Worm (Caenorhabditis elegans): Measurements from ENCODE around the gene coa-3.
A peak's percentile ranks its signal among the peaks of the same experiment; 100 is the strongest.

Gene coa-3

ce11 chrII:4612694-4613093 lies 10.3 kb upstream of the coa-3 start, which contains the start of gene pqn-35:
Gene pqn-35, plus strand, starts transcription at chrII:4612994.
- TF ChIP-seq lin-11 (tag; optimal IDR thresholded peaks at IDR 0.05), result no peak
- no peak for TF ChIP-seq lsy-2 (tag; optimal IDR thresholded peaks at IDR 0.05)
- TF ChIP-seq mab-5 (tag; optimal IDR thresholded peaks at IDR 0.05), result no peak
- no peak for TF ChIP-seq nhr-11 (tag; optimal IDR thresholded peaks at IDR 0.05)
- TF ChIP-seq blmp-1 (tag; optimal IDR thresholded peaks at IDR 0.05; ENCODE audit: insufficient read depth), result no peak
- TF ChIP-seq sma-3 (GFP tag; optimal IDR thresholded peaks at IDR 0.05), result no peak
- TF ChIP-seq sem-4 (tag; optimal IDR thresholded peaks at IDR 0.05), result no peak
- TF ChIP-seq peb-1 (tag; optimal IDR thresholded peaks at IDR 0.05), result no peak
- no peak for TF ChIP-seq skn-1 (tag; optimal IDR thresholded peaks at IDR 0.05)
- no peak for TF ChIP-seq zag-1 (tag; optimal IDR thresholded peaks at IDR 0.05)
- TF ChIP-seq mdl-1 (tag; optimal IDR thresholded peaks at IDR 0.05), result no peak
- TF ChIP-seq nhr-12 (tag; optimal IDR thresholded peaks at IDR 0.05), result no peak
- TF ChIP-seq crh-2 (tag; optimal IDR thresholded peaks at IDR 0.05), result no peak
- TF ChIP-seq nhr-237 (tag; optimal IDR thresholded peaks at IDR 0.05), result no peak

DNA sequence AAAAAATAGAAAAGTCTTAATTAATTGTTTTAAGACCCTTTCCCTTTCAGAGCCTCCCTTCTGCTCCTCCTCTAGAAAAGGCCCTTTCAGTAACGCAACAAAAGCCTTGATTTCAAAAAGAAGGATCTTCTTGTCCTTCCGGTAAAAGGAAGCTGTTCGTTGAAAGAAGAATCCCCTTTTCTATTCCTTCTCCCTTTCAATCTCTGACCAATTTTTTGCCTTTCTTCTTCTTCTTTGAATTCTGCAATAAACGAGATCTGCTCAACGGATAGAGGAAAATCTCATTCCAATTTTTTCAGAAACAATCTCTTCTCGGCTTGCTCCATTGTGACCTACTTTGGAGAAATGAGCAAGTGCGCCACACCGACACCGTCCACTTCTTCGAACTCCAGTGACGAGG lies 5.6 kb upstream of the coa-3 start, which contains the start of gene F35D11.3:
Gene F35D11.3, plus strand, starts transcription at position 300 of the 400 bp plus-strand sequence.
- TF ChIP-seq ceh-82 (tag; optimal IDR thresholded peaks at IDR 0.05) (no peak), lin-13 (GFP tag; optimal IDR thresholded peaks at IDR 0.05) (no peak)

- TF ChIP-seq C34F6.9 (tag; optimal IDR thresholded peaks at IDR 0.05), result peak; percentile 32
- TF ChIP-seq gmeb-1 (tag; optimal IDR thresholded peaks at IDR 0.05), result no peak
- TF ChIP-seq fos-1 (tag; optimal IDR thresholded peaks at IDR 0.05), result peak; percentile 26
- no peak for TF ChIP-seq ceh-16 (tag; optimal IDR thresholded peaks at IDR 0.05)
- no peak for TF ChIP-seq sem-4 (tag; optimal IDR thresholded peaks at IDR 0.05)
- TF ChIP-seq nhr-6 (tag; optimal IDR thresholded peaks at IDR 0.05), result no peak
- no peak for TF ChIP-seq nhr-237 (tag; optimal IDR thresholded peaks at IDR 0.05)
- peak; percentile 23 for TF ChIP-seq crh-2 (tag; optimal IDR thresholded peaks at IDR 0.05)
These were observed 4.4 kb upstream of the coa-3 start for ce11 chrII:4606687-4607297.

DNA sequence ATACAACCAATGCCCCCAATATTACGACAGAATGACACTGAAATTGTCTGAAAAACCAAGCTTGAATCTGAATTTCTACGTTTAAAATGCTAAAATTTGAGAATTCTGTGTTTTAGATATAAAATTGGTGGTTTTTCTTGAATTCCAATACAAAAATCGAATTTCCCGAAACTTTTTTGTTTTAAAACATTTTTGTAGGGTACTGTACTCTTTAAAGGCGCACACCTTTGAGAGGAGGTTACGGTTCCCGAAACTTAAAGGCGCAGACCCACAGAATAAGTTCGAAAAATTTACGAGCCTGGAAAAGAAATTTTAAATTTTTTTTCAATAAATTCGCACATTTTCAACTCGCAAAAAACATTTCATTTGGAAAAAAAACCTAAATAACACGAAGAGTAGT lies 2.2 kb upstream of the coa-3 start:
- TF ChIP-seq nhr-6 (tag; optimal IDR thresholded peaks at IDR 0.05) (no peak), mbf-1 (tag; optimal IDR thresholded peaks at IDR 0.05) (no peak), mab-5 (tag; optimal IDR thresholded peaks at IDR 0.05) (no peak), nhr-21 (tag; optimal IDR thresholded peaks at IDR 0.05) (no peak), ztf-11 (tag; optimal IDR thresholded peaks at IDR 0.05) (no peak), fos-1 (tag; optimal IDR thresholded peaks at IDR 0.05) (no peak), sem-4 (tag; optimal IDR thresholded peaks at IDR 0.05) (no peak), lsy-2 (tag; optimal IDR thresholded peaks at IDR 0.05) (no peak), zag-1 (tag; optimal IDR thresholded peaks at IDR 0.05) (no peak), nhr-77 (tag; optimal IDR thresholded peaks at IDR 0.05) (no peak), egl-27 (tag; optimal IDR thresholded peaks at IDR 0.05) (no peak), unc-55 (GFP tag; optimal IDR thresholded peaks at IDR 0.05) (no peak), skn-1 (tag; optimal IDR thresholded peaks at IDR 0.05) (no peak), peb-1 (tag; optimal IDR thresholded peaks at IDR 0.05) (no peak), nhr-237 (tag; optimal IDR thresholded peaks at IDR 0.05) (no peak), nhr-12 (tag; optimal IDR thresholded peaks at IDR 0.05) (no peak), ceh-16 (tag; optimal IDR thresholded peaks at IDR 0.05) (no peak), nhr-11 (tag; optimal IDR thresholded peaks at IDR 0.05) (no peak), crh-2 (tag; optimal IDR thresholded peaks at IDR 0.05) (no peak), ceh-82 (tag; optimal IDR thresholded peaks at IDR 0.05) (no peak)

- TF ChIP-seq C34F6.9 (tag; optimal IDR thresholded peaks at IDR 0.05) (peak; percentile 33), lsy-2 (tag; optimal IDR thresholded peaks at IDR 0.05) (peak in 1 of 2 experiments; percentile 28), R02D3.7 (tag; optimal IDR thresholded peaks at IDR 0.05) (no peak), elt-3 (tag; optimal IDR thresholded peaks at IDR 0.05) (no peak), skn-1 (tag; optimal IDR thresholded peaks at IDR 0.05) (peak; percentile 70), nhr-77 (tag; optimal IDR thresholded peaks at IDR 0.05) (no peak), nhr-6 (tag; optimal IDR thresholded peaks at IDR 0.05) (no peak), nhr-12 (tag; optimal IDR thresholded peaks at IDR 0.05) (no peak), unc-55 (GFP tag; optimal IDR thresholded peaks at IDR 0.05) (peak; percentile 52), F13H6.1 (tag; optimal IDR thresholded peaks at IDR 0.05) (no peak), unc-39 (tag; optimal IDR thresholded peaks at IDR 0.05) (no peak), fos-1 (tag; optimal IDR thresholded peaks at IDR 0.05) (peak; percentile 92), crh-2 (tag; optimal IDR thresholded peaks at IDR 0.05) (peak; percentile 52)
These were observed 1.7 kb upstream of the coa-3 start for ce11 chrII:4604149-4604548.
